Worm (Caenorhabditis elegans): Measurements from ENCODE around the gene atx-2.
A peak's percentile ranks its signal among the peaks of the same experiment; 100 is the strongest.

The atx-2 gene

DNA sequence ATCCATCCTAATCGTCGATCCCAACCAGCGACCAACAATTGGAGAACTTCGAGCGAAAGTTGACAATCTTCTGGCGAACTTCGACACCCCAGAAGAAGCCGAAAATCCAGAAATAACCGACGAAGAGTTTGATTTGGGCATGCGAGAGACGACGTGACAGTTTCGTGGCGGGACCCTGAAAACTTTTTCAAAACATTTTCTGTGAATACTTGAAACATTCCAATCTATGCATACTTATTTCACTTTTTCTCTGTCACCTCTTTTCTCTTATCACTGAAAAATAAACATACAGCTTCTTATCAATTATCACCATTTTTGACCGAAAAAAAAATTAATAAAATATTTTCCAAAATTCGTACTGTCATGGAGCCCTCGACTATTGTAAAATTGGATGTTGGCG lies 20.8 kb downstream of the atx-2 start, which contains the start of gene D2045.8:
Gene D2045.8 (plus strand): TSS at position 301 of the 400 bp plus-strand sequence.
- TF ChIP-seq elt-3 (tag; optimal IDR thresholded peaks at IDR 0.05) (no peak), pqm-1 (tag; optimal IDR thresholded peaks at IDR 0.05) (peak; percentile 14), ceh-28 (tag; optimal IDR thresholded peaks at IDR 0.05) (no peak), ztf-11 (tag; optimal IDR thresholded peaks at IDR 0.05) (no peak), lin-15B (tag; optimal IDR thresholded peaks at IDR 0.05) (no peak), tbx-2 (tag; optimal IDR thresholded peaks at IDR 0.05) (no peak), elt-2 (tag; optimal IDR thresholded peaks at IDR 0.05) (peak; percentile 36), zag-1 (tag; optimal IDR thresholded peaks at IDR 0.05) (no peak), nhr-12 (tag; optimal IDR thresholded peaks at IDR 0.05) (no peak), mml-1 (tag; optimal IDR thresholded peaks at IDR 0.05) (no peak), skn-1 (tag; optimal IDR thresholded peaks at IDR 0.05) (peak; percentile 26), lsy-12 (tag; optimal IDR thresholded peaks at IDR 0.05) (no peak), R02D3.7 (tag; optimal IDR thresholded peaks at IDR 0.05) (no peak)

DNA sequence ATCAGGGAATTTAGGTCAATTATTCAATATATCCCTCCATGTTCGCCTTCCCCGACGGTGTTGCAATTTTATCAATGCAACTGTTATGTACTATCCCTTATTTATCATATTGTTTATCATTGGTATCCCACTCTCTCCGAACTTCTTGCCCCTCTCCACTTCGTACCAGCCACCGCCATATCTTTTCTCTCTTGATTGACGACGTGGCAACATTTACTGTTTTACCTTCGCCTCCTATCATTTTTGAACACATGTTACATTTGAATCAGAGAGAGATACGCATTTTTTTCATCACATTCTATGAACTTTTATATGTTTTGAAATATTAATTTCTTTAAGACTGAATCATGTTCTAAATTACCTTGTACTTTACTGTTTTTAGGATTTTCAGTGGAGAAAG lies 25.3 kb downstream of the atx-2 start:
- no peak for TF ChIP-seq fos-1 (tag; optimal IDR thresholded peaks at IDR 0.05)
- TF ChIP-seq nhr-23 (tag; optimal IDR thresholded peaks at IDR 0.05): peak; percentile 39

DNA sequence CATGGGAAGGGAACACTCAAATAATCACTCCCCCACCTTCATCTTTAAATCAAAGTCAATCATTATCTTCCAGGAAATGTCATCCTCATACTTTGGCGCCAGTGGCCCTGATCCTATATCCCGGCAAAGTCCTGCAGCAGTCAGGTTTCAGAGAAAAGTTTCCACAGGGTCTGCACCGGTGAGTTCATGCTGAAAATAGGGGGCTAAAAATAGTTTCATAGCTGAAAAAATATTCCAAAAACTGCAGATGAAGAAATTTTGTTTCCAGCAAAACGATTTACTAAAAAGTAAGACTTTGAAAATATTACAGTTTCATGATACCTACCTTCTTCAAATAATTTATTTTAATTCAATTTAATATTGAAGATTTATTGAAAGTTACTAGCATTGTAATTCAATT lies 26.9 kb downstream of the atx-2 start, which contains the start of gene ptr-25:
Gene ptr-25 (plus strand): TSS at position 73 of the 400 bp plus-strand sequence.
- no peak for TF ChIP-seq elt-1 (tag; optimal IDR thresholded peaks at IDR 0.05)
- no peak for TF ChIP-seq nhr-67 (tag; optimal IDR thresholded peaks at IDR 0.05)
- TF ChIP-seq nhr-76 (tag; optimal IDR thresholded peaks at IDR 0.05): no peak
- no peak for TF ChIP-seq sea-2 (GFP tag; optimal IDR thresholded peaks at IDR 0.05)
- no peak for TF ChIP-seq ceh-28 (tag; optimal IDR thresholded peaks at IDR 0.05)
- TF ChIP-seq ztf-11 (tag; optimal IDR thresholded peaks at IDR 0.05): no peak
- TF ChIP-seq lin-39 (tag; optimal IDR thresholded peaks at IDR 0.05): no peak
- TF ChIP-seq pqm-1 (tag; optimal IDR thresholded peaks at IDR 0.05): no peak
- TF ChIP-seq elt-2 (tag; optimal IDR thresholded peaks at IDR 0.05): no peak
- TF ChIP-seq jun-1 (tag; optimal IDR thresholded peaks at IDR 0.05): no peak
- no peak for TF ChIP-seq ceh-9 (tag; optimal IDR thresholded peaks at IDR 0.05)
- no peak for TF ChIP-seq hmg-11 (tag; optimal IDR thresholded peaks at IDR 0.05)
- no peak for TF ChIP-seq pha-4 (tag; optimal IDR thresholded peaks at IDR 0.05)
- no peak for TF ChIP-seq egl-27 (tag; optimal IDR thresholded peaks at IDR 0.05)
- TF ChIP-seq ama-1 (optimal IDR thresholded peaks at IDR 0.05): no peak
- no peak for TF ChIP-seq lin-15B (tag; optimal IDR thresholded peaks at IDR 0.05)
- no peak for TF ChIP-seq mdl-1 (tag; optimal IDR thresholded peaks at IDR 0.05)
- TF ChIP-seq fkh-10 (GFP tag; optimal IDR thresholded peaks at IDR 0.05): no peak

DNA sequence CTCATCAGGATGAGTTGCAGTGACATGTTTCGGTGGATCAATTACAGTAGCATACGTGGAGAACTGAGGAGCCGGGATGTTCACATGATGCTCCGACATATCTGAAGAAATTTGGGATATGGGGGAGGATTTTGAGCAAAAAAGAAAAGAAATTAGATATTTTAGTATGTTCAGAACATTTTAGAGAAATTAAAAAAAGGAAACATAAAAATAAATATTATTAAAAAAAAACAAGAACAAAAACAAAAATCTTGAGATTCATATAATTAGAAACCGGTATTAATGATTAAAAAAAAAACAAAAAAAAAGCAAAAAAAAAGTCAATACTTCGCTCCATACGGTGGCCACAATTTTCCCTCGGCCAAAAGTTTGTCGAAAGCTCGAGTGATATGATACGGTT lies 42.6 kb downstream of the atx-2 start, which contains the start of gene rab-33:
Gene rab-33 (minus strand): TSS at position 101 of the 400 bp plus-strand sequence.
- no peak for TF ChIP-seq lin-15B (tag; optimal IDR thresholded peaks at IDR 0.05)
- no peak for TF ChIP-seq egl-27 (tag; optimal IDR thresholded peaks at IDR 0.05)
- TF ChIP-seq nfya-1 (tag; optimal IDR thresholded peaks at IDR 0.05; ENCODE audit: insufficient read depth): no peak
- TF ChIP-seq unc-62 (GFP tag; optimal IDR thresholded peaks at IDR 0.05): no peak

DNA sequence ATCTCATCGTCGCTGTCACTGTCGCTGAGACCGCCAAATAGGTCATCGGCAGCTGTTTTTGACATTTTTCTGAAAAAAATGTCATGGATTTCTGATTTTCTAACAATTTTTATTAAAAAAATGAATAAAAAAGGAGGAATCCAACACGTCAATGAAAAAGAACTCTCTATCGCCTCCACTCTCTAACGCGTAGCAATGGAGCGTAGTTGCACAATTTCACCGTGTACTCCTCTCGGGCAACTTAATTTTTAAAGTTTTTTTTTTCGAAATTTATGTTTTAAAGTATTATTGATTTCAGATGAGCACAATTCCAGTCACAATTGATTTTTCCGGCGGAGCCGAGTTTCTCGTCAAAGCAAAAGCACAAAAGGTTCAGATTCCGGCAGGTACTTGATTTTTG lies 44.0 kb downstream of the atx-2 start, which contains the start of the genes taf-11.3 and urm-1:
Gene taf-11.3 (minus strand): TSS at position 69 of the 400 bp plus-strand sequence.
Gene urm-1 (plus strand): TSS at position 299 of the 400 bp plus-strand sequence.
- TF ChIP-seq ZK546.5 (tag; optimal IDR thresholded peaks at IDR 0.05) (no peak), elt-3 (tag; optimal IDR thresholded peaks at IDR 0.05) (no peak), elt-1 (tag; optimal IDR thresholded peaks at IDR 0.05) (no peak), ceh-9 (tag; optimal IDR thresholded peaks at IDR 0.05) (no peak), ceh-28 (tag; optimal IDR thresholded peaks at IDR 0.05) (no peak), lin-39 (tag; optimal IDR thresholded peaks at IDR 0.05) (peak; percentile 24), unc-62 (GFP tag; optimal IDR thresholded peaks at IDR 0.05) (no peak), ceh-82 (tag; optimal IDR thresholded peaks at IDR 0.05) (no peak), nhr-77 (tag; optimal IDR thresholded peaks at IDR 0.05) (no peak), zag-1 (tag; optimal IDR thresholded peaks at IDR 0.05) (no peak), tbx-2 (tag; optimal IDR thresholded peaks at IDR 0.05) (no peak), nhr-25 (tag; optimal IDR thresholded peaks at IDR 0.05) (peak; percentile 35), unc-39 (tag; optimal IDR thresholded peaks at IDR 0.05) (no peak), egl-27 (tag; optimal IDR thresholded peaks at IDR 0.05) (no peak), skn-1 (tag; optimal IDR thresholded peaks at IDR 0.05) (no peak), daf-12 (tag; optimal IDR thresholded peaks at IDR 0.05) (no peak), nhr-43 (tag; optimal IDR thresholded peaks at IDR 0.05; ENCODE audit: poor library complexity, severe bottlenecking) (peak; percentile 61), elt-2 (tag; optimal IDR thresholded peaks at IDR 0.05) (peak; percentile 21), nhr-23 (tag; optimal IDR thresholded peaks at IDR 0.05) (peak; percentile 89), egl-5 (tag; optimal IDR thresholded peaks at IDR 0.05) (no peak), nhr-12 (tag; optimal IDR thresholded peaks at IDR 0.05) (no peak), aly-2 (tag; optimal IDR thresholded peaks at IDR 0.05) (no peak), fkh-10 (GFP tag; optimal IDR thresholded peaks at IDR 0.05) (no peak), fkh-2 (tag; optimal IDR thresholded peaks at IDR 0.05) (no peak), eor-1 (tag; optimal IDR thresholded peaks at IDR 0.05) (no peak), pqm-1 (tag; optimal IDR thresholded peaks at IDR 0.05) (no peak), nhr-28 (tag; optimal IDR thresholded peaks at IDR 0.05) (no peak), pha-4 (tag; optimal IDR thresholded peaks at IDR 0.05) (peak; percentile 90), fos-1 (tag; optimal IDR thresholded peaks at IDR 0.05) (no peak), ztf-4 (tag; optimal IDR thresholded peaks at IDR 0.05) (no peak), ceh-16 (tag; optimal IDR thresholded peaks at IDR 0.05) (no peak), sea-2 (GFP tag; optimal IDR thresholded peaks at IDR 0.05) (no peak)
